Worm (Caenorhabditis elegans) whole organism, late embryonic: ENCODE measurements around the gene Y47D3A.34.

Experiments used
- F13H6.1 ChIP-seq: sonication (generic microtip); optimal IDR thresholded peaks from 2 replicates; lab custom pipeline; 2016; ENCODE audit warnings: missing genetic modification characterization, missing compliant biosample characterization
- ceh-2 ChIP-seq: sonication (generic microtip); optimal IDR thresholded peaks from 2 replicates; lab custom pipeline; 2016; ENCODE audit warnings: missing genotype, missing genetic modification characterization, missing compliant biosample characterization
- hlh-30 ChIP-seq: sonication (generic microtip); optimal IDR thresholded peaks from 2 replicates; lab custom pipeline; 2017; ENCODE audit warnings: antibody characterized with exemption, missing genetic modification characterization, missing compliant biosample characterization; ENCODE audit not compliant: insufficient read depth
- nhr-11 ChIP-seq: fragments of 150-350 bp; optimal IDR thresholded peaks from 2 replicates; lab custom pipeline; 2014; ENCODE audit warnings: missing biosample characterization, missing genetic modification characterization
- pax-1 ChIP-seq: fragments of 150-350 bp; optimal IDR thresholded peaks from 2 replicates; lab custom pipeline; 2014; ENCODE audit warnings: missing biosample characterization, missing genetic modification characterization
- tbx-2 ChIP-seq: sonication (generic microtip); optimal IDR thresholded peaks from 2 replicates; lab custom pipeline; 2016; ENCODE audit warnings: missing genetic modification characterization, missing compliant biosample characterization
- unc-3 ChIP-seq, 2 experiments: fragments of 200-800 bp in 1 of 2; sonication (Bioruptor generic) in 1 of 2; sonication (generic microtip) in 1 of 2; conservative IDR thresholded peaks in 1 of 2; optimal IDR thresholded peaks in 1 of 2; 2 replicates each; pipeline versions ENCODE4 v1.3.6 to Lab custom; 2016 to 2022; ENCODE audit warnings: missing compliant biosample characterization in 2 of 2, missing genetic modification characterization in 2 of 2, missing genetic modification reagents in 1 of 2

- TF ChIP-seq tbx-2 (tag; lab: Kevin White, UChicago) (no peak), F13H6.1 (tag; lab: Kevin White, UChicago) (no peak), nhr-11 (no peak), ceh-2 (tag; lab: Kevin White, UChicago) (no peak), hlh-30 (no peak), pax-1 (tag; lab: Kevin White, UChicago) (no peak), unc-3 (GFP tag; conservative IDR thresholded peaks at IDR 0.05; lab: Robert Waterston, UW) (no peak), unc-3 (tag; optimal IDR thresholded peaks at IDR 0.05; lab: Kevin White, UChicago) (no peak)
These were observed 26.3 kb downstream of the Y47D3A.34 start for ce11 chrIII:11208371-11208770.
